Fruit fly (Drosophila melanogaster) whole organism, embryonic: Measurements from ENCODE around the gene CG9391.

Experiments
- Atf3 ChIP-seq: fragments of 200-800 bp; sonication (Bioruptor generic); optimal IDR thresholded peaks from 3 replicates; lab custom pipeline; 2016; ENCODE audit warnings: missing biosample characterization, missing genetic modification characterization
- Bgb ChIP-seq: fragments of 200-800 bp; sonication (Bioruptor generic); IDR thresholded peaks from 2 replicates; pipeline ENCODE4 v1.3.6; 2022; ENCODE audit warnings: missing biosample characterization, missing genetic modification characterization; ENCODE audit not compliant: partially characterized antibody
- Bteb2 ChIP-seq: fragments of 200-800 bp; sonication (Bioruptor generic); optimal IDR thresholded peaks from 2 replicates; lab custom pipeline; 2016; ENCODE audit warnings: missing biosample characterization, missing genetic modification characterization
- CG10147 ChIP-seq: fragments of 200-800 bp; sonication (Bioruptor generic); optimal IDR thresholded peaks from 2 replicates; lab custom pipeline; 2019; ENCODE audit warnings: missing biosample characterization, mild to moderate bottlenecking, missing genetic modification characterization, moderate library complexity
- CG10274 ChIP-seq: fragments of 200-800 bp; sonication (Bioruptor generic); optimal IDR thresholded peaks from 3 replicates; lab custom pipeline; 2017; ENCODE audit warnings: missing biosample characterization, mild to moderate bottlenecking, missing genetic modification characterization
- CG10431 ChIP-seq: fragments of 200-800 bp; sonication (Bioruptor generic); optimal IDR thresholded peaks from 3 replicates; lab custom pipeline; 2018; ENCODE audit warnings: missing biosample characterization, mild to moderate bottlenecking, missing genetic modification characterization
- CG10543 ChIP-seq: fragments of 200-800 bp; sonication (Bioruptor generic); optimal IDR thresholded peaks from 3 replicates; lab custom pipeline; 2017; ENCODE audit warnings: missing biosample characterization, mild to moderate bottlenecking, missing genetic modification characterization, moderate library complexity
- CG11085 ChIP-seq: fragments of 200-800 bp; sonication (Bioruptor generic); IDR thresholded peaks from 2 replicates; pipeline ENCODE4 v1.3.6; 2022; ENCODE audit warnings: missing biosample characterization, missing genetic modification characterization
- CG13123 ChIP-seq: fragments of 200-800 bp; sonication (Bioruptor generic); optimal IDR thresholded peaks from 2 replicates; lab custom pipeline; 2016; ENCODE audit warnings: missing biosample characterization, missing genetic modification characterization
- CG1647 ChIP-seq: fragments of 200-800 bp; sonication (Bioruptor generic); optimal IDR thresholded peaks from 3 replicates; lab custom pipeline; 2016; ENCODE audit warnings: missing biosample characterization, missing genetic modification characterization
- CG17829 ChIP-seq: fragments of 200-800 bp; optimal IDR thresholded peaks from 2 replicates; lab custom pipeline; 2019; ENCODE audit warnings: missing biosample characterization, mild to moderate bottlenecking, missing genetic modification characterization, moderate library complexity
- CG1832 ChIP-seq: fragments of 200-800 bp; sonication (Bioruptor generic); optimal IDR thresholded peaks from 2 replicates; lab custom pipeline; 2017; ENCODE audit warnings: missing biosample characterization, mild to moderate bottlenecking, missing genetic modification characterization, inconsistent platforms
- CG31365 ChIP-seq: fragments of 200-800 bp; sonication (Bioruptor generic); optimal IDR thresholded peaks from 2 replicates; lab custom pipeline; 2018; ENCODE audit warnings: missing biosample characterization, mild to moderate bottlenecking, missing genetic modification characterization
- CG32532 ChIP-seq: fragments of 200-800 bp; sonication (Bioruptor generic); IDR thresholded peaks from 2 replicates; pipeline ENCODE4 v1.3.6; 2022; ENCODE audit warnings: missing biosample characterization, missing genetic modification characterization
- CG33557 ChIP-seq: fragments of 200-800 bp; sonication (Bioruptor generic); optimal IDR thresholded peaks from 2 replicates; lab custom pipeline; 2019; ENCODE audit warnings: missing biosample characterization, mild to moderate bottlenecking, missing genetic modification characterization, moderate library complexity
- CG34422 ChIP-seq: fragments of 200-800 bp; sonication (Bioruptor generic); IDR thresholded peaks from 3 replicates; pipeline ENCODE4 v1.3.6; 2022; ENCODE audit warnings: missing biosample characterization, missing genetic modification characterization
- CG3838 ChIP-seq: fragments of 200-800 bp; sonication (Bioruptor generic); optimal IDR thresholded peaks from 3 replicates; lab custom pipeline; 2016; ENCODE audit warnings: missing biosample characterization, missing genetic modification characterization
- CG42726 ChIP-seq: fragments of 200-800 bp; sonication (Bioruptor generic); IDR thresholded peaks from 2 replicates; pipeline ENCODE4 v1.3.6; 2022; ENCODE audit warnings: missing biosample characterization, missing genetic modification characterization; ENCODE audit not compliant: partially characterized antibody
- CG43689 ChIP-seq: fragments of 200-800 bp; sonication (Bioruptor generic); IDR thresholded peaks from 2 replicates; pipeline ENCODE4 v1.3.6; 2022; ENCODE audit warnings: missing biosample characterization, missing genetic modification characterization
- CG4730 ChIP-seq: fragments of 200-800 bp; sonication (Bioruptor generic); IDR thresholded peaks from 2 replicates; pipeline ENCODE4 v1.3.6; 2022; ENCODE audit warnings: missing biosample characterization, missing genetic modification characterization
- CG5245 ChIP-seq: fragments of 200-800 bp; sonication (Bioruptor generic); optimal IDR thresholded peaks from 3 replicates; lab custom pipeline; 2016; ENCODE audit warnings: missing biosample characterization, missing genetic modification characterization
- CG7372 ChIP-seq: fragments of 200-800 bp; sonication (Bioruptor generic); IDR thresholded peaks from 2 replicates; pipeline ENCODE4 v1.3.6; 2022; ENCODE audit warnings: missing biosample characterization, missing genetic modification characterization
- CG9437 ChIP-seq: fragments of 200-800 bp; sonication (Bioruptor generic); optimal IDR thresholded peaks from 2 replicates; lab custom pipeline; 2018; ENCODE audit warnings: missing biosample characterization, mild to moderate bottlenecking, missing genetic modification characterization
- Chrac-16 ChIP-seq: fragments of 200-800 bp; sonication (Bioruptor generic); optimal IDR thresholded peaks from 3 replicates; lab custom pipeline; 2016; ENCODE audit warnings: missing biosample characterization, missing genetic modification characterization
- D19A ChIP-seq: fragments of 200-800 bp; optimal IDR thresholded peaks from 3 replicates; lab custom pipeline; 2019; ENCODE audit warnings: missing biosample characterization, mild to moderate bottlenecking, missing genetic modification characterization, moderate library complexity
- Dip2 ChIP-seq: fragments of 200-800 bp; sonication (Bioruptor generic); IDR thresholded peaks from 2 replicates; pipeline ENCODE4 v1.3.6; 2022; ENCODE audit warnings: missing biosample characterization, missing genetic modification characterization
- Drgx ChIP-seq: fragments of 200-800 bp; sonication (Bioruptor generic); IDR thresholded peaks from 2 replicates; pipeline ENCODE4 v1.3.6; 2022; ENCODE audit warnings: missing biosample characterization, missing genetic modification characterization
- ERR ChIP-seq: fragments of 200-800 bp; sonication (Bioruptor generic); optimal IDR thresholded peaks from 2 replicates; lab custom pipeline; 2016; ENCODE audit warnings: missing biosample characterization, missing genetic modification characterization
- Ets97D ChIP-seq: fragments of 200-800 bp; sonication (Bioruptor generic); optimal IDR thresholded peaks from 3 replicates; lab custom pipeline; 2016; ENCODE audit warnings: missing biosample characterization, missing genetic modification characterization
- Fer2 ChIP-seq: fragments of 200-800 bp; sonication (Bioruptor generic); optimal IDR thresholded peaks from 2 replicates; lab custom pipeline; 2018; ENCODE audit warnings: missing biosample characterization, mild to moderate bottlenecking, missing genetic modification characterization, moderate library complexity
- Oli ChIP-seq: fragments of 200-800 bp; sonication (Bioruptor generic); optimal IDR thresholded peaks from 2 replicates; lab custom pipeline; 2018; ENCODE audit warnings: missing biosample characterization, mild to moderate bottlenecking, missing genetic modification characterization, moderate library complexity
- Optix ChIP-seq: fragments of 200-800 bp; sonication (Bioruptor generic); IDR thresholded peaks from 3 replicates; pipeline ENCODE4 v1.3.6; 2022; ENCODE audit warnings: missing biosample characterization, missing genetic modification characterization
- ab ChIP-seq: fragments of 200-800 bp; sonication (Bioruptor generic); optimal IDR thresholded peaks from 2 replicates; lab custom pipeline; 2016; ENCODE audit warnings: missing biosample characterization, missing genetic modification characterization
- ase ChIP-seq: fragments of 200-800 bp; sonication (Bioruptor generic); IDR thresholded peaks from 3 replicates; pipeline ENCODE4 v1.3.6; 2022; ENCODE audit warnings: missing biosample characterization, missing genetic modification characterization
- caup ChIP-seq: fragments of 200-800 bp; sonication (Bioruptor generic); optimal IDR thresholded peaks from 3 replicates; lab custom pipeline; 2017; ENCODE audit warnings: missing biosample characterization, mild to moderate bottlenecking, missing genetic modification characterization, moderate library complexity; ENCODE audit not compliant: severe bottlenecking
- cg ChIP-seq: fragments of 200-800 bp; sonication (Bioruptor generic); optimal IDR thresholded peaks from 3 replicates; lab custom pipeline; 2019; ENCODE audit warnings: missing biosample characterization, mild to moderate bottlenecking, missing genetic modification characterization, moderate library complexity
- dpn ChIP-seq, 2 experiments: fragments of 200-800 bp; sonication (Bioruptor generic); optimal IDR thresholded peaks; 3 replicates each; lab custom pipeline; 2016; ENCODE audit warnings: missing biosample characterization in 2 of 2, missing genetic modification characterization in 2 of 2
- exex ChIP-seq: fragments of 200-800 bp; sonication (Bioruptor generic); optimal IDR thresholded peaks from 4 replicates; lab custom pipeline; 2018; ENCODE audit warnings: missing biosample characterization, mild to moderate bottlenecking, missing genetic modification characterization, moderate library complexity
- h ChIP-seq: fragments of >200 bp; optimal IDR thresholded peaks from 2 replicates; lab custom pipeline; 2017
- nom ChIP-seq: fragments of 200-800 bp; sonication (Bioruptor generic); optimal IDR thresholded peaks from 2 replicates; lab custom pipeline; 2017; ENCODE audit warnings: missing biosample characterization, missing genetic modification characterization, mild to moderate bottlenecking, moderate library complexity, missing genetic modification reagents
- pan ChIP-seq, 4 experiments: fragments of >200 bp in 3 of 4; fragments of 200-800 bp in 1 of 4; sonication (Bioruptor generic) in 1 of 4; optimal IDR thresholded peaks in 3 of 4; IDR thresholded peaks in 1 of 4; 2 replicates each; pipeline versions ENCODE4 v1.3.6 to Lab custom; 2017 to 2022; ENCODE audit warnings: missing biosample characterization in 2 of 4, missing genetic modification characterization in 2 of 4, mixed read lengths in 1 of 4
- pb ChIP-seq: fragments of 200-800 bp; sonication (Bioruptor generic); optimal IDR thresholded peaks from 3 replicates; lab custom pipeline; 2016; ENCODE audit warnings: missing biosample characterization, missing genetic modification characterization
- phol ChIP-seq: fragments of 200-800 bp; sonication (Bioruptor generic); optimal IDR thresholded peaks from 3 replicates; lab custom pipeline; 2018; ENCODE audit warnings: missing biosample characterization, mild to moderate bottlenecking, missing genetic modification characterization, moderate library complexity
- pita ChIP-seq: fragments of 200-800 bp; sonication (Bioruptor generic); optimal IDR thresholded peaks from 2 replicates; lab custom pipeline; 2017; ENCODE audit warnings: missing biosample characterization, mild to moderate bottlenecking, missing genetic modification characterization
- repo ChIP-seq: fragments of 200-800 bp; sonication (Bioruptor generic); optimal IDR thresholded peaks from 2 replicates; lab custom pipeline; 2016; ENCODE audit warnings: missing biosample characterization, missing genetic modification characterization
- sim ChIP-seq: fragments of 200-800 bp; sonication (Bioruptor generic); IDR thresholded peaks from 2 replicates; pipeline ENCODE4 v1.3.6; 2022; ENCODE audit warnings: missing biosample characterization, missing genetic modification characterization
- tio ChIP-seq: fragments of 200-800 bp; sonication (Bioruptor generic); optimal IDR thresholded peaks from 2 replicates; lab custom pipeline; 2017; ENCODE audit warnings: missing biosample characterization, missing genetic modification characterization, inconsistent platforms
- tx ChIP-seq: fragments of 200-800 bp; sonication (Bioruptor generic); optimal IDR thresholded peaks from 2 replicates; lab custom pipeline; 2016; ENCODE audit warnings: missing biosample characterization, missing genetic modification characterization
- yki ChIP-seq: fragments of >200 bp; optimal IDR thresholded peaks from 3 replicates; lab custom pipeline; 2018

The CG9391 gene

dm6 chr3L:21285639-21286338, 17.7 kb upstream of the CG9391 start, which contains the start of the genes CG12974 and pzg (continued):
- peak; percentile 59; the same call in 1 of the 2 replicates for TF ChIP-seq CG11085 (GFP tag; lab: Robert Waterston, UW)
- TF ChIP-seq Fer2 = peak; percentile 61
- TF ChIP-seq repo (GFP tag; lab: Kevin White, UChicago) = peak; percentile 51
- peak; percentile 81 for TF ChIP-seq ase
- peak; percentile 76 for TF ChIP-seq CG32532 (GFP tag; lab: Robert Waterston, UW)
- TF ChIP-seq caup (GFP tag; lab: Kevin White, UChicago) = peak; percentile 73
- TF ChIP-seq Drgx (GFP tag; lab: Robert Waterston, UW) = peak; percentile 38; the same call in 1 of the 2 replicates
- peak; percentile 42 for TF ChIP-seq CG33557 (GFP tag; lab: Kevin White, UChicago)
- peak; percentile 61 for TF ChIP-seq CG4730
- TF ChIP-seq phol = peak; percentile 100
- peak; percentile 50 for TF ChIP-seq CG3838
- TF ChIP-seq cg (GFP tag; lab: Kevin White, UChicago) = no peak
- peak; percentile 13 for TF ChIP-seq yki (lab: Kevin White, UChicago)
- TF ChIP-seq Atf3 (GFP tag; lab: Kevin White, UChicago) = peak; percentile 55
- TF ChIP-seq CG9437 (GFP tag; lab: Kevin White, UChicago) = peak; percentile 94
- peak; percentile 80 for TF ChIP-seq CG7372 (GFP tag; lab: Robert Waterston, UW)
- peak; percentile 39 for TF ChIP-seq pb (GFP tag; lab: Kevin White, UChicago)
- peak; percentile 62 for TF ChIP-seq Dip2
- TF ChIP-seq CG5245 (GFP tag; lab: Kevin White, UChicago) = no peak
- peak; percentile 51 for TF ChIP-seq nom
- peak; percentile 69 for TF ChIP-seq tx (GFP tag; lab: Kevin White, UChicago)
- TF ChIP-seq CG43689 (GFP tag; lab: Robert Waterston, UW) = peak; percentile 69
- TF ChIP-seq CG34422 (GFP tag; lab: Robert Waterston, UW) = peak; percentile 91
- no peak for TF ChIP-seq exex
- TF ChIP-seq CG31365 (tag; lab: Kevin White, UChicago) = no peak
- TF ChIP-seq D19A (tag; lab: Kevin White, UChicago) = peak; percentile 24
- peak; percentile 62 for TF ChIP-seq Bteb2 (GFP tag; lab: Kevin White, UChicago)
- TF ChIP-seq CG1647 (GFP tag; lab: Kevin White, UChicago) = peak; percentile 78
- peak; percentile 97 for TF ChIP-seq CG1832
- no peak for TF ChIP-seq pan (optimal IDR thresholded peaks at IDR 0.05; lab: Kevin White, UChicago)
- TF ChIP-seq pan (GFP tag; optimal IDR thresholded peaks at IDR 0.05 in 1 of 2, IDR thresholded peaks at IDR 0.05 in 1 of 2) = peak in 1 of 2 experiments; percentile 79
- TF ChIP-seq CG17829 = peak; percentile 84
- TF ChIP-seq Oli (tag; lab: Kevin White, UChicago) = peak; percentile 42
- no peak for TF ChIP-seq pita (GFP tag; lab: Kevin White, UChicago)
- TF ChIP-seq CG42726 (GFP tag; lab: Robert Waterston, UW) = peak; percentile 45; the same call in 1 of the 2 replicates
- TF ChIP-seq tio (GFP tag; lab: Kevin White, UChicago) = no peak
- peak; percentile 83; the same call in 2 of the 3 replicates for TF ChIP-seq Optix (GFP tag; lab: Robert Waterston, UW)
- peak; percentile 55 for TF ChIP-seq ab (GFP tag; lab: Kevin White, UChicago)
- TF ChIP-seq Chrac-16 (GFP tag; lab: Kevin White, UChicago) = peak; percentile 73
- TF ChIP-seq Bgb = peak; percentile 74; the same call in 1 of the 2 replicates
- TF ChIP-seq CG10543 (GFP tag; lab: Kevin White, UChicago) = peak; percentile 89
- peak; percentile 63 for TF ChIP-seq CG10431 (GFP tag; lab: Kevin White, UChicago)
- TF ChIP-seq ERR = peak; percentile 79
- peak; percentile 41 for TF ChIP-seq CG10274
- peak; percentile 15 for TF ChIP-seq CG13123
- TF ChIP-seq sim (GFP tag; lab: Robert Waterston, UW) = 0 out of 2 replicates have a peak, but pooled peaks have one; percentile 44
- no peak for TF ChIP-seq h (lab: Kevin White, UChicago)
- peak; percentile 81 for TF ChIP-seq CG10147 (GFP tag; lab: Kevin White, UChicago)
- TF ChIP-seq dpn (GFP tag; optimal IDR thresholded peaks at IDR 0.05; lab: Kevin White, UChicago) = peak; percentile 34 to 65
- peak; percentile 97 for TF ChIP-seq Ets97D (GFP tag; lab: Kevin White, UChicago)
